Worm (Caenorhabditis elegans) whole organism, L1 larva: ENCODE data around the gene bgnt-1.5.

Experiments used
- C04F5.9 ChIP-seq: sonication (generic microtip); optimal IDR thresholded peaks from 2 replicates; lab custom pipeline; 2016; ENCODE audit warnings: missing genetic modification characterization, missing compliant biosample characterization
- C34B4.2 ChIP-seq: sonication (generic microtip); optimal IDR thresholded peaks from 2 replicates; lab custom pipeline; 2017; ENCODE audit warnings: mild to moderate bottlenecking, missing genetic modification characterization, missing compliant biosample characterization
- F16B12.6 ChIP-seq: fragments of 150-350 bp; optimal IDR thresholded peaks from 2 replicates; lab custom pipeline; 2014; ENCODE audit warnings: missing biosample characterization, missing genetic modification characterization
- Y116A8C.19 ChIP-seq: sonication (generic microtip); optimal IDR thresholded peaks from 2 replicates; lab custom pipeline; 2016; ENCODE audit warnings: missing compliant biosample characterization, missing genetic modification characterization, borderline replicate concordance
- aha-1 ChIP-seq: fragments of 150-350 bp; optimal IDR thresholded peaks from 2 replicates; lab custom pipeline; 2014; ENCODE audit warnings: missing biosample characterization, missing genetic modification characterization
- alr-1 ChIP-seq: fragments of 200-800 bp; sonication (Bioruptor generic); optimal IDR thresholded peaks from 2 replicates; lab custom pipeline; 2018; ENCODE audit warnings: borderline replicate concordance, mild to moderate bottlenecking, missing genetic modification characterization, missing compliant biosample characterization
- ama-1 ChIP-seq: fragments of 150-350 bp; optimal IDR thresholded peaks from 2 replicates; lab custom pipeline; 2014
- blmp-1 ChIP-seq: fragments of 150-350 bp; optimal IDR thresholded peaks from 2 replicates; lab custom pipeline; 2014; ENCODE audit warnings: missing biosample characterization, missing genetic modification characterization
- ceh-8 ChIP-seq: fragments of 200-800 bp; sonication (Bioruptor generic); optimal IDR thresholded peaks from 2 replicates; lab custom pipeline; 2018; ENCODE audit warnings: mild to moderate bottlenecking, missing genetic modification characterization, moderate library complexity, missing compliant biosample characterization
- ces-1 ChIP-seq: fragments of 150-350 bp; optimal IDR thresholded peaks from 2 replicates; lab custom pipeline; 2014; ENCODE audit warnings: missing biosample characterization, missing genetic modification reagents, missing genetic modification characterization
- dsc-1 ChIP-seq: sonication (generic microtip); optimal IDR thresholded peaks from 2 replicates; lab custom pipeline; 2016; ENCODE audit warnings: mild to moderate bottlenecking, missing genetic modification characterization, missing compliant biosample characterization
- efl-1 ChIP-seq, 4 experiments: fragments of 150-350 bp; optimal IDR thresholded peaks in 3 of 4; peaks in 1 of 4; 1 replicate in 1 of 4; 2 replicates in 3 of 4; lab custom pipeline; 2014; ENCODE audit warnings: missing biosample characterization in 2 of 4, missing genetic modification characterization in 2 of 4, missing genetic modification reagents in 2 of 4
- egl-13 ChIP-seq: sonication (generic microtip); optimal IDR thresholded peaks from 2 replicates; lab custom pipeline; 2016; ENCODE audit warnings: missing genotype, missing genetic modification reagents, missing genetic modification characterization, missing compliant biosample characterization
- elt-2 ChIP-seq: sonication (generic microtip); optimal IDR thresholded peaks from 2 replicates; lab custom pipeline; 2016; ENCODE audit warnings: missing genetic modification characterization, mild to moderate bottlenecking, inconsistent platforms, missing compliant biosample characterization, missing genetic modification reagents
- ets-5 ChIP-seq: fragments of 200-800 bp; sonication (Bioruptor generic); IDR thresholded peaks from 2 replicates; pipeline ENCODE4 v1.3.6; 2022; ENCODE audit warnings: missing genetic modification characterization, missing compliant biosample characterization
- fkh-10 ChIP-seq: sonication (generic microtip); optimal IDR thresholded peaks from 2 replicates; lab custom pipeline; 2017; ENCODE audit warnings: missing biosample characterization, missing genetic modification reagents, missing genetic modification characterization
- fkh-8 ChIP-seq: sonication (generic microtip); optimal IDR thresholded peaks from 2 replicates; lab custom pipeline; 2016; ENCODE audit warnings: mild to moderate bottlenecking, missing genetic modification characterization, missing compliant biosample characterization
- hlh-17 ChIP-seq: fragments of 200-800 bp; sonication (Bioruptor generic); optimal IDR thresholded peaks from 2 replicates; lab custom pipeline; 2018; ENCODE audit warnings: missing genetic modification characterization, mild to moderate bottlenecking, missing compliant biosample characterization, moderate library complexity, borderline replicate concordance
- irx-1 ChIP-seq: sonication (generic microtip); optimal IDR thresholded peaks from 2 replicates; lab custom pipeline; 2016; ENCODE audit warnings: missing genetic modification characterization, missing compliant biosample characterization
- lin-13 ChIP-seq: fragments of 150-350 bp; optimal IDR thresholded peaks from 2 replicates; lab custom pipeline; 2014; ENCODE audit warnings: missing biosample characterization, missing genetic modification reagents, missing genetic modification characterization
- lin-14 ChIP-seq: fragments of 200-800 bp; sonication (Bioruptor generic); optimal IDR thresholded peaks from 2 replicates; lab custom pipeline; 2018; ENCODE audit warnings: mild to moderate bottlenecking, missing genetic modification characterization, moderate library complexity, missing compliant biosample characterization
- lir-3 ChIP-seq: sonication (generic microtip); optimal IDR thresholded peaks from 2 replicates; lab custom pipeline; 2016; ENCODE audit warnings: mild to moderate bottlenecking, missing genetic modification characterization, moderate library complexity, missing compliant biosample characterization; ENCODE audit not compliant: poor library complexity
- lsy-2 ChIP-seq, 2 experiments: fragments of 150-350 bp; optimal IDR thresholded peaks; 2 replicates each; lab custom pipeline; 2014; ENCODE audit warnings: missing biosample characterization in 2 of 2, missing genetic modification characterization in 2 of 2
- mab-9 ChIP-seq: fragments of 200-800 bp; sonication (Bioruptor generic); IDR thresholded peaks from 2 replicates; pipeline ENCODE4 v1.3.6; 2022; ENCODE audit warnings: missing genetic modification reagents, missing genetic modification characterization, missing compliant biosample characterization
- mef-2 ChIP-seq: fragments of 150-350 bp; optimal IDR thresholded peaks from 2 replicates; lab custom pipeline; 2014; ENCODE audit warnings: missing biosample characterization, missing genetic modification characterization
- mep-1 ChIP-seq: fragments of 150-350 bp; optimal IDR thresholded peaks from 2 replicates; lab custom pipeline; 2014; ENCODE audit warnings: missing biosample characterization, missing genetic modification characterization
- nhr-12 ChIP-seq: sonication (generic microtip); optimal IDR thresholded peaks from 2 replicates; lab custom pipeline; 2017; ENCODE audit warnings: missing biosample characterization, missing genetic modification characterization
- nhr-20 ChIP-seq: sonication (generic microtip); optimal IDR thresholded peaks from 2 replicates; lab custom pipeline; 2016; ENCODE audit warnings: mild to moderate bottlenecking, missing genetic modification characterization, missing compliant biosample characterization
- nhr-28 ChIP-seq: fragments of 150-350 bp; optimal IDR thresholded peaks from 2 replicates; lab custom pipeline; 2014; ENCODE audit warnings: missing biosample characterization, missing genetic modification characterization
- nhr-85 ChIP-seq: sonication (generic microtip); peaks from one replicate; lab custom pipeline; 2016; ENCODE audit warnings: missing genetic modification characterization, inconsistent platforms, missing compliant biosample characterization
- pax-3 ChIP-seq: fragments of 200-800 bp; sonication (Bioruptor generic); optimal IDR thresholded peaks from 2 replicates; lab custom pipeline; 2018; ENCODE audit warnings: mild to moderate bottlenecking, missing genetic modification characterization, moderate library complexity, missing compliant biosample characterization
- pqm-1 ChIP-seq: sonication (generic microtip); optimal IDR thresholded peaks from 3 replicates; lab custom pipeline; 2017; ENCODE audit warnings: missing biosample characterization, missing genetic modification characterization
- rnt-1 ChIP-seq: sonication (generic microtip); optimal IDR thresholded peaks from 2 replicates; lab custom pipeline; 2016; ENCODE audit warnings: mild to moderate bottlenecking, missing genetic modification characterization, moderate library complexity, missing compliant biosample characterization
- skn-1 ChIP-seq: fragments of 150-350 bp; optimal IDR thresholded peaks from 2 replicates; lab custom pipeline; 2014; ENCODE audit warnings: missing biosample characterization, missing genetic modification characterization
- snpc-4 ChIP-seq: fragments of 150-350 bp; optimal IDR thresholded peaks from 2 replicates; lab custom pipeline; 2014; ENCODE audit warnings: missing biosample characterization, missing genetic modification characterization
- snu-23 ChIP-seq: sonication (generic microtip); optimal IDR thresholded peaks from 2 replicates; lab custom pipeline; 2016; ENCODE audit warnings: missing genetic modification characterization, missing compliant biosample characterization
- sox-4 ChIP-seq: sonication (generic microtip); optimal IDR thresholded peaks from 2 replicates; lab custom pipeline; 2016; ENCODE audit warnings: missing genetic modification characterization, missing compliant biosample characterization
- sup-37 ChIP-seq: fragments of 200-800 bp; sonication (Bioruptor generic); optimal IDR thresholded peaks from 2 replicates; lab custom pipeline; 2018; ENCODE audit warnings: mild to moderate bottlenecking, missing genetic modification characterization, missing compliant biosample characterization
- tlp-1 ChIP-seq: fragments of 150-350 bp; optimal IDR thresholded peaks from 2 replicates; lab custom pipeline; 2014; ENCODE audit warnings: missing biosample characterization, missing genetic modification characterization
- unc-30 ChIP-seq: sonication (generic microtip); optimal IDR thresholded peaks from 2 replicates; lab custom pipeline; 2017; ENCODE audit warnings: missing biosample characterization, missing genetic modification characterization
- unc-98 ChIP-seq: fragments of 200-800 bp; sonication (Bioruptor generic); IDR thresholded peaks from 2 replicates; pipeline ENCODE4 v1.3.6; 2022; ENCODE audit warnings: missing genetic modification characterization, missing compliant biosample characterization
- zag-1 ChIP-seq: fragments of 150-350 bp; optimal IDR thresholded peaks from 2 replicates; lab custom pipeline; 2014; ENCODE audit warnings: missing biosample characterization, missing genetic modification characterization

The bgnt-1.5 gene

ce11 chrX:13242231-13242630 is 10.1 kb upstream of the bgnt-1.5 start, which contains the start of gene K08H2.5:
TSS of gene K08H2.5 (minus strand) at chrX:13242331.
- TF ChIP-seq ets-5 (GFP tag; lab: Robert Waterston, UW) (no peak), lin-13 (GFP tag; lab: Kevin White, UChicago) (no peak), skn-1 (tag; lab: Kevin White, UChicago) (no peak), nhr-20 (tag; lab: Kevin White, UChicago) (no peak), hlh-17 (GFP tag; lab: Kevin White, UChicago) (no peak), mab-9 (GFP tag; lab: Robert Waterston, UW) (no peak), zag-1 (tag; lab: Kevin White, UChicago) (no peak), pqm-1 (tag; lab: Kevin White, UChicago) (no peak)
- TF ChIP-seq, all 84 proteins: peak for 0

- TF ChIP-seq unc-98 (GFP tag; lab: Robert Waterston, UW) (no peak), efl-1 (optimal IDR thresholded peaks at IDR 0.05; lab: Kevin White, UChicago) (no peak), efl-1 (GFP tag; optimal IDR thresholded peaks at IDR 0.05 in 1 of 2; lab: Kevin White, UChicago) (peak in 1 of 2 experiments; percentile 40)
- TF ChIP-seq, all 84 proteins: peak for 1
Measured at ce11 chrX:13238197-13238596, 6.0 kb upstream of the bgnt-1.5 start, which contains the start of gene K08H2.4. TSS of gene K08H2.4 (plus strand) at chrX:13238497.

DNA sequence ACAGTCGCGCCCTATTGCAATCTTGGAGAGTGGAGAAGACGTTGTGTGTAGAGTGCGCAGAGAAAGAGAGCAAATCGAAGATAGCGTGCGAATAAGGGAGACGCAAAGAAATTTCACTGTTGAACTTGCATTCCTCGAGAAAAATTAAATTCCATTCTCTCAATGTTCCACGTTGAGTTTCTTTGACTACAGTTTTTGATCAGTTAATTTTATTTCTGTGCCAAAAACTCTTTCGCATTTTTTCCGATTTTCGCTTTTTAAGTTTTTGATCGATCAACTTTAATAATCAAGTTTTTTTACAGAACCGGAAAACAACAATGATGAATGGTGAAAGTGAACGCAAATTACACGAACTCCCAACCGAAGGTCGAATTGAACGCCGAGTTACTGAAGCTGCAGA is 4.9 kb upstream of the bgnt-1.5 start, which contains the start of gene K08H2.3:
K08H2.3 (plus strand) TSS at position 301 of the 400 bp plus-strand sequence.
- TF ChIP-seq C34B4.2 (tag; lab: Kevin White, UChicago) (no peak), ama-1 (lab: Kevin White, UChicago) (no peak)
- TF ChIP-seq, all 84 proteins: peak for 0

- TF ChIP-seq unc-30 (no peak), tlp-1 (no peak), fkh-8 (tag; lab: Kevin White, UChicago) (no peak), aha-1 (tag; lab: Kevin White, UChicago) (no peak), sup-37 (GFP tag; lab: Kevin White, UChicago) (no peak), pax-3 (tag; lab: Kevin White, UChicago) (no peak), sox-4 (tag; lab: Kevin White, UChicago) (no peak), blmp-1 (no peak), mef-2 (tag; lab: Kevin White, UChicago) (no peak), fkh-10 (no peak), mab-9 (GFP tag; lab: Robert Waterston, UW) (no peak), Y116A8C.19 (no peak)
Measured at ce11 chrX:13234879-13235278, 2.7 kb upstream of the bgnt-1.5 start, which contains the start of gene K08H2.2. TSS of gene K08H2.2 (minus strand) at chrX:13234979.

ce11 chrX:13227778-13228177 is 4.4 kb downstream of the bgnt-1.5 start:
- no peak for TF ChIP-seq snu-23 (GFP tag; lab: Kevin White, UChicago)
- TF ChIP-seq egl-13 (tag; lab: Kevin White, UChicago): no peak
- TF ChIP-seq F16B12.6 (tag; lab: Kevin White, UChicago): no peak

DNA sequence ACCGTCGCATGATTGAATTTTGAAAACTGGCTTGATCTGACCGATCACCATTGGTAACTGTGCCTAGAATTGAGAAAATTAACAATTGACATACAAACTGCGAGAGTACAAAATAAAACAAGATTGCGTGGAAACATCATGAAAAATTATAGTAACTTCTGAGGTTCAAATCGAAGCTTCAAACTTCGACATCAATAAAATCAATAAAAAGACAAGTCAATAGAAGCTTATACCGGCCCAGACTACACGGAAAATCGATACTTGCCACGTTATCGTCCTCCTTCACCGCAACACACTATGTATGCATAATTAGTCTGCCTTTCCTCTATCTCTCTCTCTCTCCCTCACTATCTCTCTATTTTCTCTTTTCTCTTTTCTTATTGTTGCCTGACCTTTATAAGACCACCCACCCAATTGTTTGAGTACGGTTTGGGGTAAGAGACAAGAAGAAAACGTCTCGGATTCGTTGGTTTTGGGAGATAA is 5.5 kb downstream of the bgnt-1.5 start, which contains the start of gene skr-21:
skr-21 (minus strand) TSS at position 51 of the 483 bp plus-strand sequence.
- TF ChIP-seq lsy-2 (tag; optimal IDR thresholded peaks at IDR 0.05; lab: Kevin White, UChicago) (no peak), elt-2 (tag; lab: Kevin White, UChicago) (no peak), sup-37 (GFP tag; lab: Kevin White, UChicago) (no peak), zag-1 (tag; lab: Kevin White, UChicago) (no peak), lin-14 (GFP tag; lab: Kevin White, UChicago) (peak; percentile 6), irx-1 (tag; lab: Kevin White, UChicago) (no peak), nhr-12 (tag; lab: Kevin White, UChicago) (no peak), alr-1 (tag; lab: Kevin White, UChicago) (no peak), ces-1 (GFP tag; lab: Kevin White, UChicago) (no peak), dsc-1 (tag; lab: Kevin White, UChicago) (no peak), nhr-85 (tag; lab: Kevin White, UChicago) (no peak), nhr-28 (no peak), blmp-1 (peak; percentile 76), mef-2 (tag; lab: Kevin White, UChicago) (no peak), lir-3 (tag; lab: Kevin White, UChicago) (no peak), lin-13 (GFP tag; lab: Kevin White, UChicago) (no peak), snu-23 (GFP tag; lab: Kevin White, UChicago) (no peak), C04F5.9 (no peak), ceh-8 (GFP tag; lab: Kevin White, UChicago) (no peak), rnt-1 (tag; lab: Kevin White, UChicago) (no peak), snpc-4 (no peak), mep-1 (peak; percentile 46)
